Worm (Caenorhabditis elegans): ENCODE data around the gene K09E9.1.

ce11 chrX:15604236-15604635 is 16.1 kb upstream of the K09E9.1 start:
- no peak for TF ChIP-seq hlh-17 (GFP tag; optimal IDR thresholded peaks at IDR 0.05; ENCODE audit: borderline replicate concordance)
- no peak for TF ChIP-seq nhr-76 (tag; optimal IDR thresholded peaks at IDR 0.05)
- no peak for TF ChIP-seq tbx-2 (tag; optimal IDR thresholded peaks at IDR 0.05)
- TF ChIP-seq blmp-1 (tag; optimal IDR thresholded peaks at IDR 0.05): no peak
- TF ChIP-seq lsy-2 (tag; optimal IDR thresholded peaks at IDR 0.05): no peak
- TF ChIP-seq ces-1 (GFP tag; optimal IDR thresholded peaks at IDR 0.05): no peak
- TF ChIP-seq ceh-82 (tag; optimal IDR thresholded peaks at IDR 0.05): no peak
- no peak for TF ChIP-seq jun-1 (tag; optimal IDR thresholded peaks at IDR 0.05)
- TF ChIP-seq ama-1 (optimal IDR thresholded peaks at IDR 0.05): no peak
- TF ChIP-seq elt-3 (tag; optimal IDR thresholded peaks at IDR 0.05): no peak
- TF ChIP-seq rnt-1 (tag; optimal IDR thresholded peaks at IDR 0.05): no peak
- no peak for TF ChIP-seq fos-1 (tag; optimal IDR thresholded peaks at IDR 0.05)
- TF ChIP-seq nhr-77 (tag; optimal IDR thresholded peaks at IDR 0.05): no peak

All from whole organism, L1 larva.